Fruit fly (Drosophila melanogaster) whole organism, embryonic: ENCODE results near the gene CG15196.

Experiments used
- Atf-2 ChIP-seq: fragments of 200-800 bp; sonication (Bioruptor generic); optimal IDR thresholded peaks from 2 replicates; lab custom pipeline; 2016; ENCODE audit warnings: missing biosample characterization, missing genetic modification characterization
- Bdp1 ChIP-seq: fragments of 200-800 bp; sonication (Bioruptor generic); optimal IDR thresholded peaks from 3 replicates; lab custom pipeline; 2016; ENCODE audit warnings: missing biosample characterization, missing genetic modification characterization
- Blimp-1 ChIP-seq: fragments of 200-800 bp; sonication (Bioruptor generic); optimal IDR thresholded peaks from 3 replicates; lab custom pipeline; 2018; ENCODE audit warnings: missing biosample characterization, missing genetic modification characterization, mild to moderate bottlenecking, moderate library complexity, missing genetic modification reagents
- CG10366 ChIP-seq: fragments of 200-800 bp; sonication (Bioruptor generic); IDR thresholded peaks from 2 replicates; pipeline ENCODE4 v1.3.6; 2022; ENCODE audit warnings: missing biosample characterization, missing genetic modification characterization
- CG12391 ChIP-seq: fragments of 200-800 bp; sonication (Bioruptor generic); optimal IDR thresholded peaks from 3 replicates; lab custom pipeline; 2018; ENCODE audit warnings: missing biosample characterization, mild to moderate bottlenecking, missing genetic modification characterization, moderate library complexity
- CG18011 ChIP-seq: fragments of 200-800 bp; sonication (Bioruptor generic); optimal IDR thresholded peaks from 2 replicates; lab custom pipeline; 2017; ENCODE audit warnings: missing biosample characterization, missing genetic modification characterization, mild to moderate bottlenecking, moderate library complexity, missing genotype
- CG31365 ChIP-seq: fragments of 200-800 bp; sonication (Bioruptor generic); optimal IDR thresholded peaks from 2 replicates; lab custom pipeline; 2018; ENCODE audit warnings: missing biosample characterization, mild to moderate bottlenecking, missing genetic modification characterization
- CG3838 ChIP-seq: fragments of 200-800 bp; sonication (Bioruptor generic); optimal IDR thresholded peaks from 3 replicates; lab custom pipeline; 2016; ENCODE audit warnings: missing biosample characterization, missing genetic modification characterization
- CG3847 ChIP-seq: fragments of 200-800 bp; sonication (Bioruptor generic); IDR thresholded peaks from 2 replicates; pipeline ENCODE4 v1.3.6; 2022; ENCODE audit warnings: missing biosample characterization, missing genetic modification characterization
- CG4820 ChIP-seq: fragments of 200-800 bp; sonication (Bioruptor generic); optimal IDR thresholded peaks from 3 replicates; lab custom pipeline; 2016; ENCODE audit warnings: missing biosample characterization, missing genetic modification characterization
- CG5180 ChIP-seq: fragments of 200-800 bp; sonication (Bioruptor generic); optimal IDR thresholded peaks from 3 replicates; lab custom pipeline; 2017; ENCODE audit warnings: missing biosample characterization, missing genetic modification characterization, mild to moderate bottlenecking, moderate library complexity, missing genetic modification reagents
- CG6254 ChIP-seq: fragments of 200-800 bp; sonication (Bioruptor generic); optimal IDR thresholded peaks from 3 replicates; lab custom pipeline; 2017; ENCODE audit warnings: mild to moderate bottlenecking, missing biosample characterization, missing genetic modification reagents, missing genetic modification characterization
- CG6689 ChIP-seq: fragments of 200-800 bp; sonication (Bioruptor generic); IDR thresholded peaks from 2 replicates; pipeline ENCODE4 v1.3.6; 2022; ENCODE audit warnings: missing biosample characterization, missing genetic modification characterization
- CG8388 ChIP-seq: fragments of 200-800 bp; sonication (Bioruptor generic); optimal IDR thresholded peaks from 2 replicates; lab custom pipeline; 2019; ENCODE audit warnings: missing biosample characterization, mild to moderate bottlenecking, missing genetic modification characterization, moderate library complexity
- CG8924 ChIP-seq: fragments of 200-800 bp; optimal IDR thresholded peaks from 3 replicates; lab custom pipeline; 2019; ENCODE audit warnings: missing biosample characterization, mild to moderate bottlenecking, missing genetic modification characterization, moderate library complexity
- CHES-1-like ChIP-seq: fragments of 200-800 bp; sonication (Bioruptor generic); optimal IDR thresholded peaks from 2 replicates; lab custom pipeline; 2016; ENCODE audit warnings: missing biosample characterization, missing genetic modification characterization
- Camta ChIP-seq: fragments of 200-800 bp; sonication (Bioruptor generic); optimal IDR thresholded peaks from 2 replicates; lab custom pipeline; 2016; ENCODE audit warnings: missing biosample characterization, missing genetic modification characterization
- Dip3 ChIP-seq: fragments of 200-800 bp; sonication (Bioruptor generic); optimal IDR thresholded peaks from 3 replicates; lab custom pipeline; 2016; ENCODE audit warnings: missing biosample characterization, missing genetic modification characterization
- Dll ChIP-seq: fragments of 200-800 bp; sonication (Bioruptor generic); IDR thresholded peaks from 4 replicates; pipeline ENCODE4 v1.3.6; 2022; ENCODE audit warnings: missing biosample characterization, missing genetic modification characterization; ENCODE audit not compliant: partially characterized antibody
- Dref ChIP-seq: fragments of 200-800 bp; sonication (Bioruptor generic); IDR thresholded peaks from 2 replicates; pipeline ENCODE4 v1.3.6; 2022; ENCODE audit warnings: missing biosample characterization, missing genetic modification characterization
- Hr51 ChIP-seq, 2 experiments: fragments of 200-800 bp; sonication (Bioruptor generic); optimal IDR thresholded peaks; 2 replicates in 1 of 2; 3 replicates in 1 of 2; lab custom pipeline; 2016 to 2018; ENCODE audit warnings: missing biosample characterization in 2 of 2, missing genetic modification characterization in 2 of 2, mild to moderate bottlenecking in 1 of 2, moderate library complexity in 1 of 2
- Nf-YA ChIP-seq: fragments of 200-800 bp; sonication (Bioruptor generic); IDR thresholded peaks from 2 replicates; pipeline ENCODE4 v1.3.6; 2022; ENCODE audit warnings: missing biosample characterization, missing genetic modification characterization
- Ptx1 ChIP-seq: fragments of 200-800 bp; sonication (Bioruptor generic); IDR thresholded peaks from 2 replicates; pipeline ENCODE4 v1.3.6; 2022; ENCODE audit warnings: missing biosample characterization, missing genetic modification characterization
- Taf1 ChIP-seq: fragments of 200-800 bp; sonication (Bioruptor generic); IDR thresholded peaks from 2 replicates; pipeline ENCODE4 v1.3.6; 2022; ENCODE audit warnings: missing biosample characterization, missing genetic modification characterization
- Trl ChIP-seq, 3 experiments: fragments of >200 bp in 2 of 3; fragments of 200-800 bp in 1 of 3; sonication (Bioruptor generic) in 1 of 3; optimal IDR thresholded peaks; 2 replicates in 1 of 3; 3 replicates in 2 of 3; lab custom pipeline; 2016 to 2017; ENCODE audit warnings: missing biosample characterization in 1 of 3, missing genetic modification characterization in 1 of 3
- al ChIP-seq: fragments of 200-800 bp; sonication (Bioruptor generic); IDR thresholded peaks from 2 replicates; pipeline ENCODE4 v1.3.6; 2022; ENCODE audit warnings: missing biosample characterization, missing genetic modification characterization
- aop ChIP-seq: fragments of 200-800 bp; sonication (Bioruptor generic); IDR thresholded peaks from 2 replicates; pipeline ENCODE4 v1.3.6; 2022; ENCODE audit warnings: missing biosample characterization, missing genetic modification characterization
- ase ChIP-seq: fragments of 200-800 bp; sonication (Bioruptor generic); IDR thresholded peaks from 3 replicates; pipeline ENCODE4 v1.3.6; 2022; ENCODE audit warnings: missing biosample characterization, missing genetic modification characterization
- ato ChIP-seq: fragments of 200-800 bp; sonication (Bioruptor generic); IDR thresholded peaks from 2 replicates; pipeline ENCODE4 v1.3.6; 2022; ENCODE audit warnings: missing biosample characterization, missing genetic modification characterization; ENCODE audit not compliant: partially characterized antibody
- cas ChIP-seq: fragments of 200-800 bp; sonication (Bioruptor generic); IDR thresholded peaks from 2 replicates; pipeline ENCODE4 v1.3.6; 2022; ENCODE audit warnings: missing biosample characterization, missing genetic modification characterization
- cg ChIP-seq: fragments of 200-800 bp; sonication (Bioruptor generic); optimal IDR thresholded peaks from 3 replicates; lab custom pipeline; 2019; ENCODE audit warnings: missing biosample characterization, mild to moderate bottlenecking, missing genetic modification characterization, moderate library complexity
- corto ChIP-seq: fragments of 200-800 bp; sonication (Bioruptor generic); optimal IDR thresholded peaks from 2 replicates; lab custom pipeline; 2016; ENCODE audit warnings: missing biosample characterization, mild to moderate bottlenecking, missing genetic modification characterization, moderate library complexity
- dysf ChIP-seq: fragments of 200-800 bp; sonication (Bioruptor generic); IDR thresholded peaks from 3 replicates; pipeline ENCODE4 v1.3.6; 2022; ENCODE audit warnings: missing biosample characterization, missing genetic modification characterization
- fd102C ChIP-seq: fragments of 200-800 bp; sonication (Bioruptor generic); optimal IDR thresholded peaks from 2 replicates; lab custom pipeline; 2018; ENCODE audit warnings: missing biosample characterization, mild to moderate bottlenecking, missing genetic modification characterization, moderate library complexity
- lab ChIP-seq: fragments of 200-800 bp; sonication (Bioruptor generic); optimal IDR thresholded peaks from 3 replicates; lab custom pipeline; 2017; ENCODE audit warnings: missing biosample characterization, missing genetic modification characterization, mild to moderate bottlenecking, moderate library complexity, missing genetic modification reagents
- lbe ChIP-seq: fragments of 200-800 bp; sonication (Bioruptor generic); optimal IDR thresholded peaks from 2 replicates; lab custom pipeline; 2016; ENCODE audit warnings: missing biosample characterization, mild to moderate bottlenecking, missing genetic modification characterization
- lola ChIP-seq, 3 experiments: fragments of >200 bp in 2 of 3; fragments of 200-800 bp in 1 of 3; sonication (Bioruptor generic) in 1 of 3; optimal IDR thresholded peaks; 2 replicates each; lab custom pipeline; 2017 to 2019; ENCODE audit warnings: missing biosample characterization in 3 of 3, missing genetic modification characterization in 3 of 3, mild to moderate bottlenecking in 1 of 3, moderate library complexity in 1 of 3
- nerfin-1 ChIP-seq: fragments of 200-800 bp; sonication (Bioruptor generic); optimal IDR thresholded peaks from 3 replicates; lab custom pipeline; 2019; ENCODE audit warnings: missing biosample characterization, mild to moderate bottlenecking, missing genetic modification characterization, moderate library complexity
- onecut ChIP-seq: fragments of 200-800 bp; sonication (Bioruptor generic); IDR thresholded peaks from 2 replicates; pipeline ENCODE4 v1.3.6; 2022; ENCODE audit warnings: missing biosample characterization, missing genetic modification characterization
- pum ChIP-seq: fragments of 200-800 bp; sonication (Bioruptor generic); optimal IDR thresholded peaks from 2 replicates; lab custom pipeline; 2016; ENCODE audit warnings: missing biosample characterization, missing genetic modification characterization
- row ChIP-seq: fragments of 200-800 bp; sonication (Bioruptor generic); IDR thresholded peaks from 3 replicates; pipeline ENCODE4 v1.3.6; 2022; ENCODE audit warnings: missing biosample characterization, missing genetic modification characterization
- slp2 ChIP-seq: fragments of 200-800 bp; sonication (Bioruptor generic); optimal IDR thresholded peaks from 2 replicates; lab custom pipeline; 2016; ENCODE audit warnings: missing biosample characterization, missing genetic modification characterization
- sna ChIP-seq: fragments of 200-800 bp; sonication (Bioruptor generic); IDR thresholded peaks from 2 replicates; pipeline ENCODE4 v1.3.6; 2022; ENCODE audit warnings: missing biosample characterization, missing genetic modification characterization; ENCODE audit not compliant: partially characterized antibody
- sr ChIP-seq: fragments of 200-800 bp; sonication (Bioruptor generic); IDR thresholded peaks from 3 replicates; pipeline ENCODE4 v1.3.6; 2022; ENCODE audit warnings: missing biosample characterization, missing genetic modification characterization
- stwl ChIP-seq: fragments of 200-800 bp; sonication (Bioruptor generic); optimal IDR thresholded peaks from 3 replicates; lab custom pipeline; 2018; ENCODE audit warnings: missing biosample characterization, mild to moderate bottlenecking, missing genetic modification characterization, moderate library complexity
- tio ChIP-seq: fragments of 200-800 bp; sonication (Bioruptor generic); optimal IDR thresholded peaks from 2 replicates; lab custom pipeline; 2017; ENCODE audit warnings: missing biosample characterization, missing genetic modification characterization, inconsistent platforms
- ttk ChIP-seq: fragments of 200-800 bp; sonication (Bioruptor generic); IDR thresholded peaks from 2 replicates; pipeline ENCODE4 v2.1.2; 2022; ENCODE audit warnings: missing biosample characterization, missing genetic modification characterization
- vfl ChIP-seq: fragments of 200-800 bp; sonication (Bioruptor generic); optimal IDR thresholded peaks from 2 replicates; lab custom pipeline; 2016; ENCODE audit warnings: missing biosample characterization, missing genetic modification characterization

The CG15196 gene

DNA sequence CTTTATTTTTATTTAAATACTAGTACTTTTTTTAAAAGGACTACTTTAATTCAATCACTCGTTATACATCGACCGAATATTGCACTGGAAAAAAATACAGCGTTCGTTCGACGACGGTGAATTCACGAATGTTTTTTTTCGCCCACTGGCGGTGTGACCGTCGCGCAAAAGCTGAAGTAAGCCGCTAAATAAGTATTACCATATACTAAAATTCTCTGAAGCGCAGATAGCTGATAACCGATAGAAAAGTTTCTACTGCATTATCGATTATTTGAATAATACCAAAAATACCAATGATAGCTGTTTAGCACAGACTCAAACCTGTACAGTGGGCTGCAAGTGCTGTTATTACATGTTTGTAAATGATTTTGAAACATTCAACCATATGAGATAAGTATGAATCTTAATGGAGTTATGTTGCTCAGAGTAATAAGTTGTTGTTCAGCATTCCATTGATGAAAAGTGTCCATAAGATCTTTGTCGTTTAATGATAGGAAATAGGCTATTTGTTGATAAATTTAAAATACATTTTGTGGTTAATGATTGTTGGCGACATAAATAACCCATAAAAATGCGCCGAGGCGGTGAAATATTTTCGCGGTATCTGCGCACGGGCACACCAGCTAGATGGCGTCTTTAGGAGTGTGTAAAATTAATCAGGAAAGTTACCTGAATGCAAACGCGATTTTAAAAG is 44.6 kb downstream of the CG15196 start, which contains the start of the genes Evi5 and HP5 (continued):
- peak; percentile 53 for TF ChIP-seq onecut (GFP tag; lab: Robert Waterston, UW)
- TF ChIP-seq CG3838 (GFP tag; lab: Kevin White, UChicago): no peak
- peak; percentile 24 to 29 for TF ChIP-seq Hr51 (GFP tag; optimal IDR thresholded peaks at IDR 0.05; lab: Kevin White, UChicago)
- peak; percentile 49 for TF ChIP-seq CG12391 (tag; lab: Kevin White, UChicago)
- TF ChIP-seq tio (GFP tag; lab: Kevin White, UChicago): peak; percentile 33
- TF ChIP-seq Bdp1 (GFP tag; lab: Kevin White, UChicago): no peak
- no peak for TF ChIP-seq vfl (GFP tag; lab: Kevin White, UChicago)
- TF ChIP-seq sna (GFP tag; lab: Robert Waterston, UW): no peak
- TF ChIP-seq row (GFP tag; lab: Robert Waterston, UW): peak; percentile 87
- TF ChIP-seq Taf1: peak; percentile 54; the same call in 1 of the 2 replicates
- TF ChIP-seq CG5180: no peak
- TF ChIP-seq CG6689 (GFP tag; lab: Robert Waterston, UW): peak; percentile 68
- no peak for TF ChIP-seq ato (GFP tag; lab: Robert Waterston, UW)
- peak; percentile 65; the same call in 2 of the 3 replicates for TF ChIP-seq dysf (GFP tag; lab: Robert Waterston, UW)
- no peak for TF ChIP-seq CG8388 (GFP tag; lab: Kevin White, UChicago)
- no peak for TF ChIP-seq CG6254 (GFP tag; lab: Kevin White, UChicago)
- TF ChIP-seq cas (GFP tag; lab: Robert Waterston, UW): peak; percentile 12; the same call in 1 of the 2 replicates
- peak; percentile 35 for TF ChIP-seq lbe (GFP tag; lab: Kevin White, UChicago)
- no peak; the same call in 1 of the 2 replicates for TF ChIP-seq ttk (GFP tag; lab: Robert Waterston, UW)
- peak; percentile 53; the same call in 1 of the 3 replicates for TF ChIP-seq ase (GFP tag; lab: Robert Waterston, UW)
- peak; percentile 46 for TF ChIP-seq Camta (GFP tag; lab: Kevin White, UChicago)
- TF ChIP-seq cg (GFP tag; lab: Kevin White, UChicago): peak; percentile 31
- TF ChIP-seq stwl (tag; lab: Kevin White, UChicago): peak; percentile 37
- peak; percentile 36 for TF ChIP-seq lab
- TF ChIP-seq CG4820 (GFP tag; lab: Kevin White, UChicago): no peak
- peak; percentile 54 for TF ChIP-seq CHES-1-like (GFP tag; lab: Kevin White, UChicago)
- TF ChIP-seq Trl (optimal IDR thresholded peaks at IDR 0.05; lab: Kevin White, UChicago): no peak
- TF ChIP-seq Trl (GFP tag; optimal IDR thresholded peaks at IDR 0.05; lab: Kevin White, UChicago): peak; percentile 67
- peak; percentile 57 for TF ChIP-seq al
- TF ChIP-seq Dll (GFP tag; lab: Robert Waterston, UW): peak; percentile 47; the same call in 2 of the 4 replicates
- TF ChIP-seq sr: no peak
- no peak for TF ChIP-seq CG18011 (GFP tag; lab: Kevin White, UChicago)
- peak; percentile 30 for TF ChIP-seq Atf-2
- TF ChIP-seq Blimp-1: no peak
- TF ChIP-seq Dref (GFP tag; lab: Robert Waterston, UW): peak; percentile 74
- TF ChIP-seq pum (GFP tag; lab: Kevin White, UChicago): peak; percentile 48
- TF ChIP-seq Ptx1: peak; percentile 72
- peak in 1 of 3 experiments; percentile 27 for TF ChIP-seq lola (GFP tag; optimal IDR thresholded peaks at IDR 0.05; lab: Kevin White, UChicago)
- no peak for TF ChIP-seq fd102C
- peak; percentile 62 for TF ChIP-seq CG10366 (GFP tag; lab: Robert Waterston, UW)
- TF ChIP-seq aop (GFP tag; lab: Robert Waterston, UW): 0 out of 2 replicates have a peak, but pooled peaks have one; percentile 9
- no peak for TF ChIP-seq corto
- TF ChIP-seq Dip3 (GFP tag; lab: Kevin White, UChicago): peak; percentile 1
- peak; percentile 49 for TF ChIP-seq CG3847 (GFP tag; lab: Robert Waterston, UW)
- no peak for TF ChIP-seq Nf-YA (GFP tag; lab: Robert Waterston, UW)
- TF ChIP-seq nerfin-1: no peak
- TF ChIP-seq CG8924 (tag; lab: Kevin White, UChicago): peak; percentile 14
- peak; percentile 27 for TF ChIP-seq slp2 (GFP tag; lab: Kevin White, UChicago)
- TF ChIP-seq CG31365: no peak
